Worm (Caenorhabditis elegans) whole organism, L3 larva: ENCODE measurements around the gene ctf-18.

Source experiments
- R02D3.7 ChIP-seq: fragments of 150-350 bp; optimal IDR thresholded peaks from 2 replicates; lab custom pipeline; 2014; ENCODE audit warnings: missing biosample characterization, missing genetic modification characterization
- aly-2 ChIP-seq: fragments of 150-350 bp; optimal IDR thresholded peaks from 2 replicates; lab custom pipeline; 2014; ENCODE audit warnings: missing biosample characterization, missing genetic modification characterization
- ama-1 ChIP-seq: fragments of 150-350 bp; optimal IDR thresholded peaks from 2 replicates; lab custom pipeline; 2018
- ceh-82 ChIP-seq: fragments of 150-350 bp; optimal IDR thresholded peaks from 2 replicates; lab custom pipeline; 2014; ENCODE audit warnings: missing biosample characterization, missing genetic modification characterization
- ceh-9 ChIP-seq: sonication (generic microtip); optimal IDR thresholded peaks from 2 replicates; lab custom pipeline; 2018; ENCODE audit warnings: missing biosample characterization, missing genetic modification characterization
- daf-12 ChIP-seq: fragments of 150-350 bp; optimal IDR thresholded peaks from 2 replicates; lab custom pipeline; 2014; ENCODE audit warnings: missing biosample characterization, missing genetic modification reagents, missing genetic modification characterization
- egl-27 ChIP-seq: sonication (generic microtip); optimal IDR thresholded peaks from 4 replicates; lab custom pipeline; 2017; ENCODE audit warnings: missing biosample characterization, missing genetic modification reagents, missing genetic modification characterization
- egl-5 ChIP-seq: fragments of 150-350 bp; optimal IDR thresholded peaks from 2 replicates; lab custom pipeline; 2017; ENCODE audit warnings: missing biosample characterization, missing genetic modification reagents, missing genetic modification characterization, inconsistent platforms
- elt-1 ChIP-seq: fragments of 150-350 bp; optimal IDR thresholded peaks from 2 replicates; lab custom pipeline; 2014; ENCODE audit warnings: missing biosample characterization, missing genetic modification characterization
- elt-2 ChIP-seq: sonication (generic microtip); optimal IDR thresholded peaks from 2 replicates; lab custom pipeline; 2016; ENCODE audit warnings: missing genetic modification reagents, mild to moderate bottlenecking, missing genetic modification characterization, missing compliant biosample characterization
- elt-3 ChIP-seq, 3 experiments: fragments of 150-350 bp in 1 of 3; sonication (generic microtip) in 2 of 3; optimal IDR thresholded peaks; 2 replicates in 2 of 3; 4 replicates in 1 of 3; lab custom pipeline; 2014 to 2017; ENCODE audit warnings: missing biosample characterization in 3 of 3, missing genetic modification characterization in 3 of 3
- eor-1 ChIP-seq, 2 experiments: fragments of 150-350 bp; optimal IDR thresholded peaks; 2 replicates each; lab custom pipeline; 2014 to 2018; ENCODE audit warnings: missing biosample characterization in 2 of 2, missing genetic modification characterization in 2 of 2
- fkh-10 ChIP-seq: sonication (generic microtip); optimal IDR thresholded peaks from 2 replicates; lab custom pipeline; 2017; ENCODE audit warnings: missing biosample characterization, missing genetic modification reagents, missing genetic modification characterization
- fos-1 ChIP-seq: fragments of 150-350 bp; optimal IDR thresholded peaks from 2 replicates; lab custom pipeline; 2014; ENCODE audit warnings: missing biosample characterization, missing genetic modification characterization
- hmg-11 ChIP-seq: sonication (generic microtip); optimal IDR thresholded peaks from 2 replicates; lab custom pipeline; 2016; ENCODE audit warnings: missing genetic modification characterization, missing compliant biosample characterization
- jun-1 ChIP-seq: fragments of 150-350 bp; optimal IDR thresholded peaks from 2 replicates; lab custom pipeline; 2014; ENCODE audit warnings: missing biosample characterization, missing genetic modification reagents, missing genetic modification characterization
- lin-39 ChIP-seq: fragments of 150-350 bp; optimal IDR thresholded peaks from 2 replicates; lab custom pipeline; 2018; ENCODE audit warnings: missing biosample characterization, missing genetic modification reagents, missing genetic modification characterization
- lsy-12 ChIP-seq: sonication (generic microtip); optimal IDR thresholded peaks from 2 replicates; lab custom pipeline; 2016; ENCODE audit warnings: mild to moderate bottlenecking, missing genetic modification characterization, missing compliant biosample characterization
- mdl-1 ChIP-seq: fragments of 150-350 bp; optimal IDR thresholded peaks from 2 replicates; lab custom pipeline; 2014; ENCODE audit warnings: missing biosample characterization, missing genetic modification characterization
- mml-1 ChIP-seq: fragments of 150-350 bp; sonication (generic microtip); optimal IDR thresholded peaks from 3 replicates; lab custom pipeline; 2014; ENCODE audit warnings: missing biosample characterization, missing genetic modification characterization
- nfya-1 ChIP-seq: sonication (generic microtip); optimal IDR thresholded peaks from 2 replicates; lab custom pipeline; 2017; ENCODE audit warnings: missing genetic modification characterization, mild to moderate bottlenecking, missing compliant biosample characterization, antibody characterized with exemption, moderate library complexity; ENCODE audit not compliant: insufficient read depth
- nhr-11 ChIP-seq: fragments of 150-350 bp; optimal IDR thresholded peaks from 2 replicates; lab custom pipeline; 2014; ENCODE audit warnings: missing biosample characterization, missing genetic modification characterization
- nhr-12 ChIP-seq: fragments of 150-350 bp; optimal IDR thresholded peaks from 2 replicates; lab custom pipeline; 2014; ENCODE audit warnings: missing biosample characterization, missing genetic modification characterization
- nhr-23 ChIP-seq: fragments of 150-350 bp; optimal IDR thresholded peaks from 2 replicates; lab custom pipeline; 2014; ENCODE audit warnings: missing biosample characterization, missing genetic modification reagents, missing genetic modification characterization
- nhr-25 ChIP-seq: sonication (generic microtip); optimal IDR thresholded peaks from 2 replicates; lab custom pipeline; 2017; ENCODE audit warnings: missing biosample characterization, missing genetic modification characterization
- nhr-28 ChIP-seq: fragments of 150-350 bp; optimal IDR thresholded peaks from 2 replicates; lab custom pipeline; 2014; ENCODE audit warnings: missing biosample characterization, missing genetic modification characterization
- nhr-67 ChIP-seq: fragments of 150-350 bp; optimal IDR thresholded peaks from 2 replicates; lab custom pipeline; 2014; ENCODE audit warnings: missing biosample characterization, missing genetic modification characterization
- nhr-76 ChIP-seq: fragments of 150-350 bp; sonication (generic microtip); optimal IDR thresholded peaks from 5 replicates; lab custom pipeline; 2014; ENCODE audit warnings: missing biosample characterization, missing genetic modification characterization
- nhr-77 ChIP-seq: fragments of 150-350 bp; optimal IDR thresholded peaks from 2 replicates; lab custom pipeline; 2014; ENCODE audit warnings: missing biosample characterization, missing genetic modification characterization
- pha-4 ChIP-seq: fragments of 150-350 bp; optimal IDR thresholded peaks from 2 replicates; lab custom pipeline; 2014; ENCODE audit warnings: missing biosample characterization, missing genetic modification reagents, missing genetic modification characterization
- pqm-1 ChIP-seq: fragments of 150-350 bp; optimal IDR thresholded peaks from 2 replicates; lab custom pipeline; 2017; ENCODE audit warnings: missing biosample characterization, missing genetic modification characterization, inconsistent platforms
- skn-1 ChIP-seq: fragments of 150-350 bp; optimal IDR thresholded peaks from 2 replicates; lab custom pipeline; 2014; ENCODE audit warnings: missing biosample characterization, missing genetic modification characterization
- snpc-4 ChIP-seq: fragments of 150-350 bp; optimal IDR thresholded peaks from 2 replicates; lab custom pipeline; 2014; ENCODE audit warnings: missing biosample characterization, missing genetic modification characterization
- tbx-2 ChIP-seq: sonication (generic microtip); optimal IDR thresholded peaks from 2 replicates; lab custom pipeline; 2016; ENCODE audit warnings: mild to moderate bottlenecking, missing genetic modification characterization, missing compliant biosample characterization
- unc-39 ChIP-seq: sonication (generic microtip); optimal IDR thresholded peaks from 4 replicates; lab custom pipeline; 2017; ENCODE audit warnings: missing biosample characterization, missing genetic modification characterization
- unc-62 ChIP-seq: fragments of 150-350 bp; sonication (generic microtip); optimal IDR thresholded peaks from 4 replicates; lab custom pipeline; 2014; ENCODE audit warnings: missing biosample characterization, missing genetic modification reagents, missing genetic modification characterization
- zag-1 ChIP-seq: fragments of 150-350 bp; optimal IDR thresholded peaks from 2 replicates; lab custom pipeline; 2014; ENCODE audit warnings: missing biosample characterization, missing genetic modification characterization
- ztf-11 ChIP-seq: fragments of 150-350 bp; optimal IDR thresholded peaks from 2 replicates; lab custom pipeline; 2014; ENCODE audit warnings: missing biosample characterization, missing genetic modification characterization

The ctf-18 gene

DNA sequence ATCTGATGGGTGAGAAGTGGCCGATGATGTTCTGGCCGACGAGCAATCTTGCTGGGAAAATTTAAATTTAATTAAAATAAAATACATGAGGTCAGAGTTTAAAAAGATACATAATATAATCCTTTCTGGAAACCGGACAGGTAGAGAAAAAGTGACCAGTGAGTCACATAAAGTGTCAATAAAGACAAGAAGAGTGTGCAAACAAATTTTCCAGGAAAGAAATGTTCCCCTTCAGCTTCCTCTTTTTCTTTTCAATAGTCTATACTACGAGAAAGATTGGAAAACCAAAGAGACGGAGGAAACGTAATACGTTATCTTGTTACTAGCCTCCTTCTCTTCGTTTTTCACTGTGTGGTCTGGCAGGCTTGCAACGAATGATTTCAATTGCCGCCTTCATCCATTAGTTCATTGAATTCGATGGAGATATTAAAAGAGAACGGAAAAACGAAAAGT is 24.1 kb upstream of the ctf-18 start, which contains the start of gene tsp-12:
TSS of gene tsp-12 (minus strand) at position 51 of the 453 bp plus-strand sequence.
- TF ChIP-seq pha-4 (tag; lab: Kevin White, UChicago) (peak; percentile 63), snpc-4 (tag; lab: Kevin White, UChicago) (peak; percentile 50), egl-27 (tag; lab: Kevin White, UChicago) (no peak)

DNA sequence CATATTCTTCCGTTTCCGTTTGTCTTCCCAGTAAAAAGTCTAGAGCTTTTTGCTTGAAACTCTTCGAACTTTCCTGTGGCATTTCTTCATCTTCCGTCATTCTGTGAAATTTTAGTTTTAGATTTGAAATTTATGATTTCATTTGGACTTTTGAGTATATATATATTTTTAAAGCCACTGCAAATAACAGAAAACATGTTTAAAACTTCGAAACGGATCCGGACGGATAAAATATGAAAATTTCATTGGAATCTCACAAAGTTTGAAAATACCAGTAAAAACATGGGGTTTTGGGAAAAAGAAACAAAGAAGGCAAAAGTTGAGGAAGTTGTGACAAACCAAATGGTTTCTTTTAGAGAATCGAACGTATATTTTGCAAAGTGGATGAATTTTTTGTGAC is 22.5 kb upstream of the ctf-18 start, which contains the start of gene pigs-1:
TSS of gene pigs-1 (minus strand) at position 101 of the 400 bp plus-strand sequence.
- TF ChIP-seq pqm-1 (tag; lab: Kevin White, UChicago) (no peak), jun-1 (tag; lab: Kevin White, UChicago) (no peak), nhr-76 (tag; lab: Kevin White, UChicago) (no peak), nhr-25 (tag; lab: Kevin White, UChicago) (no peak), elt-3 (tag; optimal IDR thresholded peaks at IDR 0.05; lab: Kevin White, UChicago) (no peak), nhr-23 (tag; lab: Kevin White, UChicago) (no peak)

DNA sequence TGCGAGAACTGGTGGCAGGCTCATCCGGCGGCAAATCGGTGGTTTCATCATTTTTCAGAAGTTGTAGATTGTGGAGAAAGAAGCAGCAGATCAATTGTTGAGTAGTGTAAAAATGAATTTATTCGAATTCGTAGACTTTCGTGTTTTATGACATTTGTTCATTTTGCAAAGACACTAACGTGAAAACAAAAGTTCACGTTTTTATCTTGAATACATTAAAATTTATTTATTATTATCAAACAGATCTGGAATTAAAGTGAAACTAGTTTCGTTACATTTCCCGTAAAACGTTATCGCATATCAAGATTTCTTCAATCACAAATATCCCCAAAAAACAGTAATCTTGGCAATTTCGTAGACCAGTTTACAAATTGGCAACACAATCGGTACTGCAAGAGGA is 20.4 kb upstream of the ctf-18 start, which contains the start of gene T14G10.8:
TSS of gene T14G10.8 (minus strand) at position 101 of the 400 bp plus-strand sequence.
- no peak for TF ChIP-seq unc-62
- TF ChIP-seq ama-1 (lab: Kevin White, UChicago) = no peak
- TF ChIP-seq daf-12 (tag; lab: Kevin White, UChicago) = no peak
- TF ChIP-seq aly-2 (tag; lab: Kevin White, UChicago) = no peak
- no peak for TF ChIP-seq lin-39
- no peak for TF ChIP-seq egl-27 (tag; lab: Kevin White, UChicago)
- TF ChIP-seq zag-1 (tag; lab: Kevin White, UChicago) = no peak
- no peak for TF ChIP-seq lsy-12
- TF ChIP-seq fkh-10 (GFP tag; lab: Kevin White, UChicago) = no peak
- TF ChIP-seq pqm-1 (tag; lab: Kevin White, UChicago) = no peak
- TF ChIP-seq ceh-82 (tag; lab: Kevin White, UChicago) = no peak
- no peak for TF ChIP-seq ceh-9 (tag; lab: Kevin White, UChicago)
- TF ChIP-seq nhr-11 (tag; lab: Kevin White, UChicago) = no peak
- TF ChIP-seq snpc-4 (tag; lab: Kevin White, UChicago) = no peak

DNA sequence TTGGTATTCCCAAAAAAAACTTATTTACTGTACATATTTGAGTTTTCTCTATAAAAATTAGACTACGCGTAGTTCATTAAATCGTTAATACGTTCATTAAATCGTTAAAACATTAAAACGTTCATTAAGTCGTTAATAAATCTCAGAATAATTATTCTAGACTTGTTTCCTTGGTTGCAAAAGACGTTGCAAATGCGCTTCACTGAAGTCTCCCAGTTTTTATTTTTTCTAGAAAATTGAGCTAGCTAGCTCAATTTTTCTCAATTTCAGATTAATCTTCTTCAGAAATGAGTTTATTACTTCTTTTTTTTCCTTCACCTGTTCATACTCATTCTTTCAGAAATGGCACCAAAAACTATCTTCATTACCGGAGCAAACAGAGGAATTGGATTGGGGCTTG is 18.5 kb upstream of the ctf-18 start:
- no peak for TF ChIP-seq skn-1
- TF ChIP-seq egl-27 (tag; lab: Kevin White, UChicago) = no peak
- TF ChIP-seq unc-39 (tag; lab: Kevin White, UChicago) = no peak
- no peak for TF ChIP-seq mdl-1 (tag; lab: Kevin White, UChicago)
- TF ChIP-seq nhr-12 = no peak
- TF ChIP-seq ama-1 (lab: Kevin White, UChicago) = no peak
- TF ChIP-seq nfya-1 (tag; lab: Kevin White, UChicago) = no peak
- TF ChIP-seq nhr-11 (tag; lab: Kevin White, UChicago) = no peak
- no peak for TF ChIP-seq egl-5 (tag; lab: Kevin White, UChicago)
- TF ChIP-seq nhr-23 (tag; lab: Kevin White, UChicago) = no peak
- no peak for TF ChIP-seq elt-3 (tag; optimal IDR thresholded peaks at IDR 0.05; lab: Kevin White, UChicago)
- TF ChIP-seq fos-1 (tag; lab: Kevin White, UChicago) = no peak
- TF ChIP-seq mml-1 = no peak
- no peak for TF ChIP-seq ceh-9 (tag; lab: Kevin White, UChicago)
- TF ChIP-seq nhr-25 (tag; lab: Kevin White, UChicago) = no peak
- no peak for TF ChIP-seq pha-4 (tag; lab: Kevin White, UChicago)
- TF ChIP-seq R02D3.7 (tag; lab: Kevin White, UChicago) = no peak
- no peak for TF ChIP-seq ceh-82 (tag; lab: Kevin White, UChicago)

DNA sequence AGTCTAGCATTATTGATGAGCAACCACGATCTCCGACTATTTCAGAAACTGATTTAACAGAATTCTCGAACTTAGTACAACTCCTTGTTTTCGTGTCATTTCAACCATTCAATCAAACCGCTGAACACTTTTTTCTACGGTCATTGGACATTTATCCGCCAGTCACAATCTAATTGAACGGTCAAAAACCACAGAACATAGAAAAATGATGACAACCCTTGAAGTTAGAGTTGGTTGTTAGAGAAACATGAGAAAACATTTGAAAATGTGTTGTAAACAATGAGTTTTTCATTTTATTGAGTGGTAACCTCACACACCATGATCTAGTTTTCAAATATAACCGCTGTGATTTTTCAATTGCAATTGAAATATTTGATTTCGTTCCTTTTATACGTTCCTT is 18.0 kb upstream of the ctf-18 start:
- TF ChIP-seq ama-1 (lab: Kevin White, UChicago) (no peak), ztf-11 (no peak), pqm-1 (tag; lab: Kevin White, UChicago) (no peak), skn-1 (no peak), nhr-76 (tag; lab: Kevin White, UChicago) (no peak), nhr-67 (tag; lab: Kevin White, UChicago) (no peak)

DNA sequence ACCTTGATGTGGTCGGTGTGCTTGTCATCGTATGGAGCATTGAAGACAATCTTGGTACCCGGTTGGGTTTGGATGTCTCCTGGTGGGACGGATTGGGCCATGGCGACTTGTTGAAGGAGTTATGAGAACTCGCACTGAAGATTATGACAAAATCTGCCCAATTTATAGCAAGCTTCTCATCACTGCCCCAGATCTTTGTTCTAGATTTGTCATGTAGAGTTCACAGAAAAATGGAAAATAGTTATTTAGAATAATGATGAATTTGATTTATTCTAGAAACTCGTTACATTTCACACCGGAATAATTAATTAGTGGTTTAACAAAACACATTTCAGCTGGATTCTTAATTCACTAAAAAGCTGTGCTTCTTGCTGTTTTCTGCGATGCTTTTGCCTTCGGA is 17.2 kb upstream of the ctf-18 start, which contains the start of gene msp-38:
TSS of gene msp-38 (minus strand) at position 101 of the 400 bp plus-strand sequence.
- TF ChIP-seq skn-1 = no peak
- no peak for TF ChIP-seq jun-1 (tag; lab: Kevin White, UChicago)
- no peak for TF ChIP-seq tbx-2 (tag; lab: Kevin White, UChicago)
- TF ChIP-seq egl-27 (tag; lab: Kevin White, UChicago) = no peak
- no peak for TF ChIP-seq eor-1 (tag; optimal IDR thresholded peaks at IDR 0.05; lab: Kevin White, UChicago)
- no peak for TF ChIP-seq fos-1 (tag; lab: Kevin White, UChicago)
- no peak for TF ChIP-seq pqm-1 (tag; lab: Kevin White, UChicago)
- no peak for TF ChIP-seq ceh-9 (tag; lab: Kevin White, UChicago)
- TF ChIP-seq hmg-11 = no peak
- no peak for TF ChIP-seq mml-1
- no peak for TF ChIP-seq elt-1 (tag; lab: Kevin White, UChicago)
- no peak for TF ChIP-seq fkh-10 (GFP tag; lab: Kevin White, UChicago)
- no peak for TF ChIP-seq ama-1 (lab: Kevin White, UChicago)
- TF ChIP-seq ztf-11 = no peak
- no peak for TF ChIP-seq unc-62
- TF ChIP-seq elt-2 (tag; lab: Kevin White, UChicago) = no peak
- no peak for TF ChIP-seq daf-12 (tag; lab: Kevin White, UChicago)
- no peak for TF ChIP-seq nhr-28
- TF ChIP-seq nhr-77 (tag; lab: Kevin White, UChicago) = no peak
- no peak for TF ChIP-seq R02D3.7 (tag; lab: Kevin White, UChicago)
